Worm (Caenorhabditis elegans) whole organism, midembryonic: ENCODE results near the gene ensh-1.

Experiments
- T22C8.4 ChIP-seq: fragments of 200-800 bp; sonication (Bioruptor generic); IDR thresholded peaks from 2 replicates; pipeline ENCODE4 v1.3.6; 2022; ENCODE audit warnings: missing genetic modification characterization, missing compliant biosample characterization
- cog-1 ChIP-seq: sonication (generic microtip); optimal IDR thresholded peaks from 2 replicates; lab custom pipeline; 2016; ENCODE audit warnings: missing genetic modification characterization, missing compliant biosample characterization
- flt-1 ChIP-seq: fragments of 200-800 bp; sonication (Bioruptor generic); IDR thresholded peaks from 2 replicates; pipeline ENCODE4 v1.3.6; 2022; ENCODE audit warnings: missing genetic modification characterization, missing compliant biosample characterization
- klf-2 ChIP-seq: fragments of 200-800 bp; sonication (Bioruptor generic); conservative IDR thresholded peaks from 2 replicates; pipeline ENCODE4 v1.3.6; 2022; ENCODE audit warnings: missing genetic modification reagents, missing genetic modification characterization, missing compliant biosample characterization
- med-1 ChIP-seq: sonication (generic microtip); optimal IDR thresholded peaks from 2 replicates; lab custom pipeline; 2017; ENCODE audit warnings: missing genetic modification characterization, mild to moderate bottlenecking, missing compliant biosample characterization, antibody characterized with exemption, missing genetic modification reagents; ENCODE audit not compliant: insufficient read depth
- ref-1 ChIP-seq: fragments of 200-800 bp; sonication (Bioruptor generic); conservative IDR thresholded peaks from 2 replicates; pipeline ENCODE4 v1.3.6; 2022; ENCODE audit warnings: missing genetic modification reagents, missing genetic modification characterization, missing compliant biosample characterization
- tab-1 ChIP-seq: fragments of 200-800 bp; sonication (Bioruptor generic); IDR thresholded peaks from 2 replicates; pipeline ENCODE4 v1.3.6; 2022; ENCODE audit warnings: missing genetic modification characterization, missing compliant biosample characterization
- ztf-23 ChIP-seq: fragments of 200-800 bp; sonication (Bioruptor generic); IDR thresholded peaks from 2 replicates; pipeline ENCODE4 v1.3.6; 2022; ENCODE audit warnings: missing genetic modification reagents, missing genetic modification characterization, missing compliant biosample characterization
- ztf-29 ChIP-seq: fragments of 200-800 bp; sonication (Bioruptor generic); IDR thresholded peaks from 2 replicates; pipeline ENCODE4 v1.3.6; 2022; ENCODE audit warnings: missing genetic modification reagents, missing genetic modification characterization, missing compliant biosample characterization

- no peak for TF ChIP-seq klf-2 (GFP tag; lab: Robert Waterston, UW)
- no peak for TF ChIP-seq cog-1
- no peak for TF ChIP-seq ref-1 (GFP tag; lab: Robert Waterston, UW)
- TF ChIP-seq flt-1 (GFP tag; lab: Robert Waterston, UW) = no peak
- TF ChIP-seq T22C8.4 (GFP tag; lab: Robert Waterston, UW) = no peak
- TF ChIP-seq med-1 = no peak
- TF ChIP-seq tab-1 (GFP tag; lab: Robert Waterston, UW) = no peak
- no peak for TF ChIP-seq ztf-29 (GFP tag; lab: Robert Waterston, UW)
- no peak for TF ChIP-seq ztf-23 (GFP tag; lab: Robert Waterston, UW)
These were observed 16.0 kb downstream of the ensh-1 start for ce11 chrX:8921221-8921620.
